Fruit fly (Drosophila melanogaster) whole organism, embryonic: Measurements from ENCODE around the gene AstC.

Source experiments
- Bteb2 ChIP-seq: fragments of 200-800 bp; sonication (Bioruptor generic); optimal IDR thresholded peaks from 2 replicates; lab custom pipeline; 2016; ENCODE audit warnings: missing biosample characterization, missing genetic modification characterization
- CG10366 ChIP-seq: fragments of 200-800 bp; sonication (Bioruptor generic); IDR thresholded peaks from 2 replicates; pipeline ENCODE4 v1.3.6; 2022; ENCODE audit warnings: missing biosample characterization, missing genetic modification characterization
- CG10979 ChIP-seq: fragments of 200-800 bp; sonication (Bioruptor generic); optimal IDR thresholded peaks from 2 replicates; lab custom pipeline; 2018; ENCODE audit warnings: missing biosample characterization, mild to moderate bottlenecking, missing genetic modification characterization, moderate library complexity
- CG11247 ChIP-seq: fragments of 200-800 bp; sonication (Bioruptor generic); IDR thresholded peaks from 2 replicates; pipeline ENCODE4 v1.3.6; 2022; ENCODE audit warnings: missing biosample characterization, missing genetic modification characterization
- CG11504 ChIP-seq: fragments of 200-800 bp; sonication (Bioruptor generic); optimal IDR thresholded peaks from 3 replicates; lab custom pipeline; 2019; ENCODE audit warnings: missing biosample characterization, mild to moderate bottlenecking, missing genetic modification characterization, moderate library complexity
- CG12219 ChIP-seq: fragments of 200-800 bp; sonication (Bioruptor generic); optimal IDR thresholded peaks from 3 replicates; lab custom pipeline; 2018; ENCODE audit warnings: missing biosample characterization, mild to moderate bottlenecking, missing genetic modification characterization
- CG13296 ChIP-seq: fragments of 200-800 bp; sonication (Bioruptor generic); optimal IDR thresholded peaks from 3 replicates; lab custom pipeline; 2018; ENCODE audit warnings: missing biosample characterization, mild to moderate bottlenecking, missing genetic modification characterization
- CG14014 ChIP-seq: fragments of 200-800 bp; sonication (Bioruptor generic); IDR thresholded peaks from 2 replicates; pipeline ENCODE4 v1.3.6; 2022; ENCODE audit warnings: missing biosample characterization, missing genetic modification characterization
- CG1603 ChIP-seq: fragments of 200-800 bp; sonication (Bioruptor generic); optimal IDR thresholded peaks from 2 replicates; lab custom pipeline; 2019; ENCODE audit warnings: missing biosample characterization, mild to moderate bottlenecking, missing genetic modification characterization, moderate library complexity
- CG17385 ChIP-seq: fragments of 200-800 bp; sonication (Bioruptor generic); optimal IDR thresholded peaks from 3 replicates; lab custom pipeline; 2018; ENCODE audit warnings: missing biosample characterization, mild to moderate bottlenecking, missing genetic modification characterization
- CG18599 ChIP-seq: fragments of 200-800 bp; sonication (Bioruptor generic); optimal IDR thresholded peaks from 3 replicates; lab custom pipeline; 2017; ENCODE audit warnings: missing biosample characterization, missing genetic modification characterization, mild to moderate bottlenecking, moderate library complexity, missing genetic modification reagents
- CG18764 ChIP-seq: fragments of 200-800 bp; sonication (Bioruptor generic); optimal IDR thresholded peaks from 3 replicates; lab custom pipeline; 2016; ENCODE audit warnings: missing biosample characterization, missing genetic modification characterization
- CG2120 ChIP-seq: fragments of 200-800 bp; sonication (Bioruptor generic); optimal IDR thresholded peaks from 3 replicates; lab custom pipeline; 2016; ENCODE audit warnings: missing biosample characterization, missing genetic modification characterization
- CG3995 ChIP-seq: fragments of 200-800 bp; sonication (Bioruptor generic); optimal IDR thresholded peaks from 3 replicates; lab custom pipeline; 2016; ENCODE audit warnings: missing biosample characterization, missing genetic modification characterization
- CG4360 ChIP-seq: fragments of 200-800 bp; sonication (Bioruptor generic); IDR thresholded peaks from 2 replicates; pipeline ENCODE4 v1.3.6; 2022; ENCODE audit warnings: missing biosample characterization, missing genetic modification characterization
- CG6654 ChIP-seq: fragments of 200-800 bp; sonication (Bioruptor generic); optimal IDR thresholded peaks from 2 replicates; lab custom pipeline; 2017; ENCODE audit warnings: missing biosample characterization, mild to moderate bottlenecking, missing genetic modification characterization
- CG6791 ChIP-seq: fragments of 200-800 bp; sonication (Bioruptor generic); IDR thresholded peaks from 3 replicates; pipeline ENCODE4 v1.3.6; 2022; ENCODE audit warnings: missing biosample characterization, missing genetic modification characterization; ENCODE audit not compliant: partially characterized antibody
- CG6813 ChIP-seq: fragments of 200-800 bp; sonication (Bioruptor generic); optimal IDR thresholded peaks from 2 replicates; lab custom pipeline; 2017; ENCODE audit warnings: missing biosample characterization, missing genetic modification characterization, mild to moderate bottlenecking, moderate library complexity, missing genetic modification reagents
- CG7928 ChIP-seq: fragments of 200-800 bp; sonication (Bioruptor generic); optimal IDR thresholded peaks from 2 replicates; lab custom pipeline; 2017; ENCODE audit warnings: missing biosample characterization, mild to moderate bottlenecking, missing genetic modification characterization
- CoRest ChIP-seq: fragments of 200-800 bp; sonication (Bioruptor generic); optimal IDR thresholded peaks from 3 replicates; lab custom pipeline; 2018; ENCODE audit warnings: missing biosample characterization, mild to moderate bottlenecking, missing genetic modification characterization, moderate library complexity
- Deaf1 ChIP-seq: fragments of 200-800 bp; optimal IDR thresholded peaks from 3 replicates; lab custom pipeline; 2019; ENCODE audit warnings: missing biosample characterization, mild to moderate bottlenecking, missing genetic modification characterization, moderate library complexity
- Dp ChIP-seq: fragments of 200-800 bp; sonication (Bioruptor generic); optimal IDR thresholded peaks from 2 replicates; lab custom pipeline; 2018; ENCODE audit warnings: missing biosample characterization, mild to moderate bottlenecking, missing genetic modification characterization, moderate library complexity
- Ets97D ChIP-seq: fragments of 200-800 bp; sonication (Bioruptor generic); optimal IDR thresholded peaks from 3 replicates; lab custom pipeline; 2016; ENCODE audit warnings: missing biosample characterization, missing genetic modification characterization
- Fer3 ChIP-seq: fragments of 200-800 bp; sonication (Bioruptor generic); optimal IDR thresholded peaks from 2 replicates; lab custom pipeline; 2018; ENCODE audit warnings: missing biosample characterization, mild to moderate bottlenecking, missing genetic modification characterization, moderate library complexity
- Gug ChIP-seq: fragments of 200-800 bp; sonication (Bioruptor generic); IDR thresholded peaks from 4 replicates; pipeline ENCODE4 v1.3.6; 2022; ENCODE audit warnings: missing biosample characterization, missing genetic modification characterization
- Hand ChIP-seq: fragments of 200-800 bp; sonication (Bioruptor generic); optimal IDR thresholded peaks from 2 replicates; lab custom pipeline; 2017; ENCODE audit warnings: mild to moderate bottlenecking, missing biosample characterization, missing genetic modification reagents, missing genetic modification characterization
- Mrtf ChIP-seq: fragments of 200-800 bp; sonication (Bioruptor generic); IDR thresholded peaks from 3 replicates; pipeline ENCODE4 v1.3.6; 2022; ENCODE audit warnings: missing biosample characterization, missing genetic modification characterization
- Oli ChIP-seq: fragments of 200-800 bp; sonication (Bioruptor generic); optimal IDR thresholded peaks from 2 replicates; lab custom pipeline; 2018; ENCODE audit warnings: missing biosample characterization, mild to moderate bottlenecking, missing genetic modification characterization, moderate library complexity
- Trl ChIP-seq, 3 experiments: fragments of >200 bp in 2 of 3; fragments of 200-800 bp in 1 of 3; sonication (Bioruptor generic) in 1 of 3; optimal IDR thresholded peaks; 2 replicates in 1 of 3; 3 replicates in 2 of 3; lab custom pipeline; 2016 to 2017; ENCODE audit warnings: missing biosample characterization in 1 of 3, missing genetic modification characterization in 1 of 3
- ap ChIP-seq: fragments of 200-800 bp; sonication (Bioruptor generic); IDR thresholded peaks from 2 replicates; pipeline ENCODE4 v1.3.6; 2022; ENCODE audit warnings: missing biosample characterization, missing genetic modification characterization
- bigmax ChIP-seq: fragments of 200-800 bp; sonication (Bioruptor generic); optimal IDR thresholded peaks from 2 replicates; lab custom pipeline; 2018; ENCODE audit warnings: missing biosample characterization, mild to moderate bottlenecking, missing genetic modification characterization
- bowl ChIP-seq: fragments of 200-800 bp; sonication (Bioruptor generic); IDR thresholded peaks from 2 replicates; pipeline ENCODE4 v1.3.6; 2022; ENCODE audit warnings: missing biosample characterization, missing genetic modification characterization
- chinmo ChIP-seq: fragments of 200-800 bp; sonication (Bioruptor generic); IDR thresholded peaks from 4 replicates; pipeline ENCODE4 v1.3.6; 2022; ENCODE audit warnings: missing biosample characterization, missing genetic modification characterization; ENCODE audit not compliant: partially characterized antibody
- ci ChIP-seq: fragments of 200-800 bp; sonication (Bioruptor generic); IDR thresholded peaks from 3 replicates; pipeline ENCODE4 v1.3.6; 2022; ENCODE audit warnings: missing biosample characterization, missing genetic modification characterization
- dati ChIP-seq: fragments of 200-800 bp; sonication (Bioruptor generic); IDR thresholded peaks from 2 replicates; pipeline ENCODE4 v1.3.6; 2022; ENCODE audit warnings: missing biosample characterization, missing genetic modification characterization
- ewg ChIP-seq: fragments of 200-800 bp; sonication (Bioruptor generic); optimal IDR thresholded peaks from 3 replicates; lab custom pipeline; 2017; ENCODE audit warnings: mild to moderate bottlenecking, missing biosample characterization, missing genetic modification reagents, missing genetic modification characterization
- gem ChIP-seq: fragments of 200-800 bp; sonication (Bioruptor generic); optimal IDR thresholded peaks from 2 replicates; lab custom pipeline; 2019; ENCODE audit warnings: missing biosample characterization, mild to moderate bottlenecking, missing genetic modification characterization, moderate library complexity
- inv ChIP-seq: fragments of 200-800 bp; sonication (Bioruptor generic); IDR thresholded peaks from 2 replicates; pipeline ENCODE4 v1.3.6; 2022; ENCODE audit warnings: missing biosample characterization, missing genetic modification characterization; ENCODE audit not compliant: partially characterized antibody
- kay ChIP-seq: fragments of 200-800 bp; sonication (Bioruptor generic); optimal IDR thresholded peaks from 2 replicates; lab custom pipeline; 2016; ENCODE audit warnings: missing biosample characterization, missing genetic modification characterization
- luna ChIP-seq: fragments of 200-800 bp; sonication (Bioruptor generic); optimal IDR thresholded peaks from 2 replicates; lab custom pipeline; 2016; ENCODE audit warnings: missing biosample characterization, missing genetic modification characterization
- nau ChIP-seq: fragments of 200-800 bp; sonication (Bioruptor generic); optimal IDR thresholded peaks from 3 replicates; lab custom pipeline; 2017; ENCODE audit warnings: missing biosample characterization, mild to moderate bottlenecking, missing genetic modification characterization, missing genetic modification reagents
- nerfin-1 ChIP-seq: fragments of 200-800 bp; sonication (Bioruptor generic); optimal IDR thresholded peaks from 3 replicates; lab custom pipeline; 2019; ENCODE audit warnings: missing biosample characterization, mild to moderate bottlenecking, missing genetic modification characterization, moderate library complexity
- pum ChIP-seq: fragments of 200-800 bp; sonication (Bioruptor generic); optimal IDR thresholded peaks from 2 replicates; lab custom pipeline; 2016; ENCODE audit warnings: missing biosample characterization, missing genetic modification characterization
- pzg ChIP-seq: fragments of 200-800 bp; sonication (Bioruptor generic); optimal IDR thresholded peaks from 3 replicates; lab custom pipeline; 2018; ENCODE audit warnings: missing biosample characterization, mild to moderate bottlenecking, missing genetic modification characterization, moderate library complexity
- rib ChIP-seq: fragments of 200-800 bp; sonication (Bioruptor generic); IDR thresholded peaks from 2 replicates; pipeline ENCODE4 v1.3.6; 2022; ENCODE audit warnings: missing biosample characterization, missing genetic modification characterization
- sens ChIP-seq: fragments of 200-800 bp; sonication (Bioruptor generic); peaks from one replicate; lab custom pipeline; 2016; ENCODE audit warnings: missing biosample characterization, missing genetic modification characterization
- shn ChIP-seq: fragments of 200-800 bp; sonication (Bioruptor generic); optimal IDR thresholded peaks from 3 replicates; lab custom pipeline; 2016; ENCODE audit warnings: missing biosample characterization, missing genetic modification characterization
- slou ChIP-seq: fragments of 200-800 bp; sonication (Bioruptor generic); optimal IDR thresholded peaks from 3 replicates; lab custom pipeline; 2016; ENCODE audit warnings: missing biosample characterization, missing genetic modification characterization
- sqz ChIP-seq: fragments of 200-800 bp; sonication (Bioruptor generic); optimal IDR thresholded peaks from 3 replicates; lab custom pipeline; 2018; ENCODE audit warnings: missing biosample characterization, mild to moderate bottlenecking, missing genetic modification characterization
- stwl ChIP-seq: fragments of 200-800 bp; sonication (Bioruptor generic); optimal IDR thresholded peaks from 3 replicates; lab custom pipeline; 2018; ENCODE audit warnings: missing biosample characterization, mild to moderate bottlenecking, missing genetic modification characterization, moderate library complexity
- ttk ChIP-seq: fragments of 200-800 bp; sonication (Bioruptor generic); IDR thresholded peaks from 2 replicates; pipeline ENCODE4 v2.1.2; 2022; ENCODE audit warnings: missing biosample characterization, missing genetic modification characterization

Gene AstC

dm6 chr2L:11091111-11091510 is 9.9 kb upstream of the AstC start, which contains the start of gene Wdr59 (continued):
- TF ChIP-seq CoRest (tag; lab: Kevin White, UChicago) (peak; percentile 67), luna (GFP tag; lab: Kevin White, UChicago) (no peak), CG11504 (no peak), sens (peak; percentile 80), CG17385 (GFP tag; lab: Kevin White, UChicago) (no peak), CG18764 (peak; percentile 19), inv (peak; percentile 60), Fer3 (tag; lab: Kevin White, UChicago) (no peak), gem (tag; lab: Kevin White, UChicago) (no peak), pum (no peak), Trl (optimal IDR thresholded peaks at IDR 0.05; lab: Kevin White, UChicago) (no peak), Trl (GFP tag; optimal IDR thresholded peaks at IDR 0.05; lab: Kevin White, UChicago) (no peak), CG6791 (peak; percentile 48; the same call in 1 of the 3 replicates), Dp (GFP tag; lab: Kevin White, UChicago) (peak; percentile 90), CG6654 (GFP tag; lab: Kevin White, UChicago) (no peak), CG4360 (no peak), CG14014 (no peak), shn (GFP tag; lab: Kevin White, UChicago) (no peak), Oli (no peak), chinmo (GFP tag; lab: Robert Waterston, UW) (no peak), CG1603 (no peak), CG10979 (peak; percentile 32), slou (peak; percentile 20), Gug (GFP tag; lab: Robert Waterston, UW) (peak; percentile 22; the same call in 1 of the 4 replicates), CG12219 (no peak), Ets97D (GFP tag; lab: Kevin White, UChicago) (no peak), sqz (GFP tag; lab: Kevin White, UChicago) (no peak), rib (GFP tag; lab: Robert Waterston, UW) (no peak), Bteb2 (GFP tag; lab: Kevin White, UChicago) (no peak), nerfin-1 (tag; lab: Kevin White, UChicago) (no peak), CG3995 (no peak), ap (GFP tag; lab: Robert Waterston, UW) (no peak), dati (GFP tag; lab: Robert Waterston, UW) (no peak), Mrtf (GFP tag; lab: Robert Waterston, UW) (no peak)

dm6 chr2L:11086357-11086924 is 5.2 kb upstream of the AstC start, which contains the start of gene CG16854:
TSS of gene CG16854 (plus strand) at chr2L:11086721.
- TF ChIP-seq Deaf1 (tag; lab: Kevin White, UChicago) (peak; percentile 64), CG6813 (peak; percentile 16), CG18599 (peak; percentile 47), bigmax (GFP tag; lab: Kevin White, UChicago) (no peak), Gug (GFP tag; lab: Robert Waterston, UW) (peak; percentile 18; the same call in 1 of the 4 replicates), CG10366 (GFP tag; lab: Robert Waterston, UW) (peak; percentile 9; the same call in 1 of the 2 replicates), CG13296 (no peak), ewg (GFP tag; lab: Kevin White, UChicago) (peak; percentile 99), CG2120 (peak; percentile 42), Hand (GFP tag; lab: Kevin White, UChicago) (peak; percentile 20), ttk (GFP tag; lab: Robert Waterston, UW) (no peak), CG11247 (GFP tag; lab: Robert Waterston, UW) (0 out of 2 replicates have a peak, but pooled peaks have one; percentile 9), pzg (GFP tag; lab: Kevin White, UChicago) (peak; percentile 27), kay (GFP tag; lab: Kevin White, UChicago) (no peak), ci (peak; percentile 27; the same call in 1 of the 3 replicates), Trl (optimal IDR thresholded peaks at IDR 0.05; lab: Kevin White, UChicago) (peak; percentile 41 to 51), Trl (GFP tag; optimal IDR thresholded peaks at IDR 0.05; lab: Kevin White, UChicago) (peak; percentile 24), stwl (tag; lab: Kevin White, UChicago) (no peak), CG7928 (peak; percentile 83), nau (GFP tag; lab: Kevin White, UChicago) (no peak), bowl (GFP tag; lab: Robert Waterston, UW) (0 out of 2 replicates have a peak, but pooled peaks have one; percentile 44)
